Worm (Caenorhabditis elegans) whole organism, L1 larva: ENCODE results near the gene W04G3.13.
A peak's percentile ranks its signal among the peaks of the same experiment; 100 is the strongest.

ENCODE experiments used
- C04F5.9 ChIP-seq: sonication (generic microtip); optimal IDR thresholded peaks from 2 replicates; lab custom pipeline; 2016; ENCODE audit warnings: missing genetic modification characterization, missing compliant biosample characterization
- C16A3.4 ChIP-seq: fragments of 150-350 bp; optimal IDR thresholded peaks from 2 replicates; lab custom pipeline; 2014; ENCODE audit warnings: missing biosample characterization, missing genetic modification characterization
- C34B4.2 ChIP-seq: sonication (generic microtip); optimal IDR thresholded peaks from 2 replicates; lab custom pipeline; 2017; ENCODE audit warnings: mild to moderate bottlenecking, missing genetic modification characterization, missing compliant biosample characterization
- Y116A8C.19 ChIP-seq: sonication (generic microtip); optimal IDR thresholded peaks from 2 replicates; lab custom pipeline; 2016; ENCODE audit warnings: missing compliant biosample characterization, missing genetic modification characterization, borderline replicate concordance
- aha-1 ChIP-seq: fragments of 150-350 bp; optimal IDR thresholded peaks from 2 replicates; lab custom pipeline; 2014; ENCODE audit warnings: missing biosample characterization, missing genetic modification characterization
- blmp-1 ChIP-seq: fragments of 150-350 bp; optimal IDR thresholded peaks from 2 replicates; lab custom pipeline; 2014; ENCODE audit warnings: missing biosample characterization, missing genetic modification characterization
- ceh-82 ChIP-seq, 3 experiments: fragments of 150-350 bp in 1 of 3; sonication (generic microtip) in 2 of 3; optimal IDR thresholded peaks; 2 replicates each; lab custom pipeline; 2014 to 2017; ENCODE audit warnings: missing biosample characterization in 3 of 3, missing genetic modification characterization in 3 of 3
- ceh-90 ChIP-seq: sonication (generic microtip); optimal IDR thresholded peaks from 2 replicates; lab custom pipeline; 2016; ENCODE audit warnings: missing genetic modification characterization, missing compliant biosample characterization
- egl-27 ChIP-seq, 2 experiments: fragments of 150-350 bp in 1 of 2; sonication (generic microtip); optimal IDR thresholded peaks; 3 replicates each; lab custom pipeline; 2017 to 2018; ENCODE audit warnings: missing biosample characterization in 2 of 2, missing genetic modification characterization in 2 of 2, missing genetic modification reagents in 2 of 2
- elt-3 ChIP-seq, 6 experiments: fragments of 150-350 bp in 1 of 6; sonication (generic microtip); optimal IDR thresholded peaks; 2 replicates each; lab custom pipeline; 2017 to 2018; ENCODE audit warnings: missing biosample characterization in 6 of 6, missing genetic modification characterization in 6 of 6, inconsistent platforms in 1 of 6
- fkh-10 ChIP-seq: sonication (generic microtip); optimal IDR thresholded peaks from 2 replicates; lab custom pipeline; 2017; ENCODE audit warnings: missing biosample characterization, missing genetic modification reagents, missing genetic modification characterization
- fos-1 ChIP-seq: fragments of 150-350 bp; optimal IDR thresholded peaks from 2 replicates; lab custom pipeline; 2014; ENCODE audit warnings: missing biosample characterization, missing genetic modification characterization
- irx-1 ChIP-seq: sonication (generic microtip); optimal IDR thresholded peaks from 2 replicates; lab custom pipeline; 2016; ENCODE audit warnings: missing genetic modification characterization, missing compliant biosample characterization
- lin-13 ChIP-seq: fragments of 150-350 bp; optimal IDR thresholded peaks from 2 replicates; lab custom pipeline; 2014; ENCODE audit warnings: missing biosample characterization, missing genetic modification reagents, missing genetic modification characterization
- lin-14 ChIP-seq: fragments of 200-800 bp; sonication (Bioruptor generic); optimal IDR thresholded peaks from 2 replicates; lab custom pipeline; 2018; ENCODE audit warnings: mild to moderate bottlenecking, missing genetic modification characterization, moderate library complexity, missing compliant biosample characterization
- lin-15B ChIP-seq: fragments of 150-350 bp; sonication (generic microtip); optimal IDR thresholded peaks from 3 replicates; lab custom pipeline; 2014; ENCODE audit warnings: missing biosample characterization, missing genetic modification characterization
- lir-3 ChIP-seq: sonication (generic microtip); optimal IDR thresholded peaks from 2 replicates; lab custom pipeline; 2016; ENCODE audit warnings: mild to moderate bottlenecking, missing genetic modification characterization, moderate library complexity, missing compliant biosample characterization; ENCODE audit not compliant: poor library complexity
- lsy-2 ChIP-seq, 2 experiments: fragments of 150-350 bp; optimal IDR thresholded peaks; 2 replicates each; lab custom pipeline; 2014; ENCODE audit warnings: missing biosample characterization in 2 of 2, missing genetic modification characterization in 2 of 2
- mdl-1 ChIP-seq, 2 experiments: fragments of 150-350 bp; optimal IDR thresholded peaks; 2 replicates each; lab custom pipeline; 2014 to 2017; ENCODE audit warnings: missing biosample characterization in 2 of 2, missing genetic modification characterization in 2 of 2, inconsistent platforms in 1 of 2
- mef-2 ChIP-seq: fragments of 150-350 bp; optimal IDR thresholded peaks from 2 replicates; lab custom pipeline; 2014; ENCODE audit warnings: missing biosample characterization, missing genetic modification characterization
- mep-1 ChIP-seq: fragments of 150-350 bp; optimal IDR thresholded peaks from 2 replicates; lab custom pipeline; 2014; ENCODE audit warnings: missing biosample characterization, missing genetic modification characterization
- nhr-11 ChIP-seq: fragments of 150-350 bp; optimal IDR thresholded peaks from 2 replicates; lab custom pipeline; 2014; ENCODE audit warnings: missing biosample characterization, missing genetic modification characterization
- nhr-19 ChIP-seq: fragments of 200-800 bp; sonication (Bioruptor generic); conservative IDR thresholded peaks from 2 replicates; pipeline ENCODE4 v1.3.6; 2022; ENCODE audit warnings: missing genetic modification characterization, missing compliant biosample characterization
- nhr-237 ChIP-seq: fragments of 150-350 bp; optimal IDR thresholded peaks from 2 replicates; lab custom pipeline; 2014; ENCODE audit warnings: missing biosample characterization, missing genetic modification characterization
- nhr-28 ChIP-seq: fragments of 150-350 bp; optimal IDR thresholded peaks from 2 replicates; lab custom pipeline; 2014; ENCODE audit warnings: missing biosample characterization, missing genetic modification characterization
- nhr-47 ChIP-seq: sonication (generic microtip); optimal IDR thresholded peaks from 2 replicates; lab custom pipeline; 2016; ENCODE audit warnings: mild to moderate bottlenecking, missing genetic modification characterization, moderate library complexity, missing compliant biosample characterization
- nhr-71 ChIP-seq: sonication (generic microtip); optimal IDR thresholded peaks from 2 replicates; lab custom pipeline; 2016; ENCODE audit warnings: mild to moderate bottlenecking, missing genetic modification characterization, moderate library complexity, missing compliant biosample characterization
- nhr-76 ChIP-seq: sonication (generic microtip); optimal IDR thresholded peaks from 2 replicates; lab custom pipeline; 2017; ENCODE audit warnings: missing biosample characterization, missing genetic modification characterization
- nhr-77 ChIP-seq: fragments of 150-350 bp; optimal IDR thresholded peaks from 2 replicates; lab custom pipeline; 2014; ENCODE audit warnings: missing biosample characterization, missing genetic modification characterization
- nhr-84 ChIP-seq: sonication (generic microtip); optimal IDR thresholded peaks from 2 replicates; lab custom pipeline; 2017; ENCODE audit warnings: missing biosample characterization, missing genetic modification characterization
- nhr-85 ChIP-seq: sonication (generic microtip); peaks from one replicate; lab custom pipeline; 2016; ENCODE audit warnings: missing genetic modification characterization, inconsistent platforms, missing compliant biosample characterization
- pag-3 ChIP-seq: sonication (generic microtip); optimal IDR thresholded peaks from 2 replicates; lab custom pipeline; 2017; ENCODE audit warnings: missing genetic modification characterization, mild to moderate bottlenecking, missing compliant biosample characterization, antibody characterized with exemption, borderline replicate concordance; ENCODE audit not compliant: insufficient read depth
- pax-3 ChIP-seq: fragments of 200-800 bp; sonication (Bioruptor generic); optimal IDR thresholded peaks from 2 replicates; lab custom pipeline; 2018; ENCODE audit warnings: mild to moderate bottlenecking, missing genetic modification characterization, moderate library complexity, missing compliant biosample characterization
- pqm-1 ChIP-seq: sonication (generic microtip); optimal IDR thresholded peaks from 3 replicates; lab custom pipeline; 2017; ENCODE audit warnings: missing biosample characterization, missing genetic modification characterization
- rnt-1 ChIP-seq: sonication (generic microtip); optimal IDR thresholded peaks from 2 replicates; lab custom pipeline; 2016; ENCODE audit warnings: mild to moderate bottlenecking, missing genetic modification characterization, moderate library complexity, missing compliant biosample characterization
- snpc-4 ChIP-seq: fragments of 150-350 bp; optimal IDR thresholded peaks from 2 replicates; lab custom pipeline; 2014; ENCODE audit warnings: missing biosample characterization, missing genetic modification characterization
- snu-23 ChIP-seq: sonication (generic microtip); optimal IDR thresholded peaks from 2 replicates; lab custom pipeline; 2016; ENCODE audit warnings: missing genetic modification characterization, missing compliant biosample characterization
- sox-4 ChIP-seq: sonication (generic microtip); optimal IDR thresholded peaks from 2 replicates; lab custom pipeline; 2016; ENCODE audit warnings: missing genetic modification characterization, missing compliant biosample characterization
- sup-37 ChIP-seq: fragments of 200-800 bp; sonication (Bioruptor generic); optimal IDR thresholded peaks from 2 replicates; lab custom pipeline; 2018; ENCODE audit warnings: mild to moderate bottlenecking, missing genetic modification characterization, missing compliant biosample characterization
- tbx-2 ChIP-seq: sonication (generic microtip); optimal IDR thresholded peaks from 2 replicates; lab custom pipeline; 2016; ENCODE audit warnings: missing genetic modification characterization, missing compliant biosample characterization
- unc-30 ChIP-seq: sonication (generic microtip); optimal IDR thresholded peaks from 2 replicates; lab custom pipeline; 2017; ENCODE audit warnings: missing biosample characterization, missing genetic modification characterization
- unc-62 ChIP-seq: fragments of 150-350 bp; optimal IDR thresholded peaks from 2 replicates; lab custom pipeline; 2014; ENCODE audit warnings: missing biosample characterization, missing genetic modification reagents, missing genetic modification characterization
- unc-98 ChIP-seq: fragments of 200-800 bp; sonication (Bioruptor generic); IDR thresholded peaks from 2 replicates; pipeline ENCODE4 v1.3.6; 2022; ENCODE audit warnings: missing genetic modification characterization, missing compliant biosample characterization
- vab-15 ChIP-seq: sonication (generic microtip); optimal IDR thresholded peaks from 2 replicates; lab custom pipeline; 2017; ENCODE audit warnings: missing genotype, mild to moderate bottlenecking, missing genetic modification characterization, missing compliant biosample characterization
- xbp-1 ChIP-seq: sonication (generic microtip); optimal IDR thresholded peaks from 2 replicates; lab custom pipeline; 2016; ENCODE audit warnings: missing genetic modification characterization, missing compliant biosample characterization
- ztf-11 ChIP-seq, 2 experiments: sonication (generic microtip); optimal IDR thresholded peaks; 2 replicates each; lab custom pipeline; 2016 to 2017; ENCODE audit warnings: missing genetic modification characterization in 2 of 2, missing biosample characterization in 1 of 2, missing compliant biosample characterization in 1 of 2
- ztf-4 ChIP-seq: fragments of 150-350 bp; optimal IDR thresholded peaks from 2 replicates; lab custom pipeline; 2014; ENCODE audit warnings: missing biosample characterization, missing genetic modification characterization

Gene W04G3.13

DNA sequence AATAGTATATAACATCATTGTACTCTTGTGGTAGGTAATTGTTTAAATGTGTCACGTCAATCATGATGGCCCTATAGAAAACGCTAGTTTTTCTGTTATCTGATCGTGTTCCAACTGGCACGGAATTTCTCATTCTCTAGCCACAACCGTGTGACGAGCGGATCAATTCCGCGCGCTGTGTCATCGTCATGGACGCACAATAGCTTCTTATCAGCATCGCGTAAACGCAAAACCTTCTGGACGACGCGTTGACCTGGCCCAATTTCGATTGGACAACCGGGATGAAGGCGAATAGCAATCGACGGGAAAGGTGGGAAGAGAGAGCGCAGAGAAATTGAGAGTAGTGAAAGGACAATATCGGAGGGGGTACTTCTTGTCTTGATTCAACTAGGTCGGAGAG is 22.5 kb downstream of the W04G3.13 start, which contains the start of gene lpr-3:
lpr-3 (plus strand) TSS at position 374 of the 400 bp plus-strand sequence.
- TF ChIP-seq ceh-82 (tag; optimal IDR thresholded peaks at IDR 0.05; lab: Kevin White, UChicago), result no peak
- TF ChIP-seq pqm-1 (tag; lab: Kevin White, UChicago), result no peak
- TF ChIP-seq mep-1 (tag; lab: Kevin White, UChicago), result peak; percentile 32
- TF ChIP-seq C16A3.4 (tag; lab: Kevin White, UChicago), result no peak
- no peak for TF ChIP-seq aha-1
- TF ChIP-seq tbx-2 (tag; lab: Kevin White, UChicago), result no peak
- no peak for TF ChIP-seq fkh-10 (GFP tag; lab: Kevin White, UChicago)
- no peak for TF ChIP-seq snpc-4
- TF ChIP-seq lir-3 (tag; lab: Kevin White, UChicago), result no peak
- TF ChIP-seq nhr-76 (tag; lab: Kevin White, UChicago), result no peak
- TF ChIP-seq nhr-28 (tag; lab: Kevin White, UChicago), result no peak
- no peak for TF ChIP-seq nhr-77 (tag; lab: Kevin White, UChicago)
- TF ChIP-seq xbp-1 (tag; lab: Kevin White, UChicago), result no peak
- TF ChIP-seq nhr-47, result no peak
- no peak for TF ChIP-seq nhr-237
- TF ChIP-seq snu-23 (GFP tag; lab: Kevin White, UChicago), result no peak
- TF ChIP-seq blmp-1, result peak; percentile 100
- no peak for TF ChIP-seq lin-15B
- peak in 1 of 6 experiments; percentile 56 for TF ChIP-seq elt-3 (tag; optimal IDR thresholded peaks at IDR 0.05; lab: Kevin White, UChicago)
- no peak for TF ChIP-seq nhr-19 (GFP tag; lab: Robert Waterston, UW)
- TF ChIP-seq ztf-11 (tag; optimal IDR thresholded peaks at IDR 0.05; lab: Kevin White, UChicago), result no peak
- TF ChIP-seq C04F5.9, result no peak
- TF ChIP-seq lin-14 (GFP tag; lab: Kevin White, UChicago), result peak; percentile 1
- no peak for TF ChIP-seq nhr-84 (tag; lab: Kevin White, UChicago)
- TF ChIP-seq Y116A8C.19 (tag; lab: Kevin White, UChicago), result no peak
- TF ChIP-seq mdl-1 (tag; optimal IDR thresholded peaks at IDR 0.05; lab: Kevin White, UChicago), result no peak
- no peak for TF ChIP-seq C34B4.2 (tag; lab: Kevin White, UChicago)
- no peak for TF ChIP-seq rnt-1 (tag; lab: Kevin White, UChicago)
- TF ChIP-seq pax-3, result no peak
- TF ChIP-seq vab-15, result no peak
- no peak for TF ChIP-seq ceh-90
- TF ChIP-seq unc-98 (GFP tag; lab: Robert Waterston, UW), result no peak
- no peak for TF ChIP-seq unc-62 (GFP tag; lab: Kevin White, UChicago)
- no peak for TF ChIP-seq sox-4
- no peak for TF ChIP-seq lin-13 (GFP tag; lab: Kevin White, UChicago)
- TF ChIP-seq irx-1, result no peak
- TF ChIP-seq ztf-4, result peak; percentile 19
- peak; percentile 17 for TF ChIP-seq nhr-85 (tag; lab: Kevin White, UChicago)

ce11 chrX:11053615-11054014 is 26.0 kb downstream of the W04G3.13 start, which contains the start of gene C09F12.2:
Gene C09F12.2, plus strand, starts transcription at chrX:11053915.
- TF ChIP-seq elt-3 (tag; optimal IDR thresholded peaks at IDR 0.05; lab: Kevin White, UChicago), result no peak
- TF ChIP-seq fos-1 (tag; lab: Kevin White, UChicago), result no peak
- TF ChIP-seq nhr-237, result no peak
- TF ChIP-seq nhr-11 (tag; lab: Kevin White, UChicago), result no peak
- no peak for TF ChIP-seq unc-30 (tag; lab: Kevin White, UChicago)
- TF ChIP-seq sup-37 (GFP tag; lab: Kevin White, UChicago), result no peak
- no peak for TF ChIP-seq lsy-2 (tag; optimal IDR thresholded peaks at IDR 0.05; lab: Kevin White, UChicago)
- TF ChIP-seq egl-27 (tag; optimal IDR thresholded peaks at IDR 0.05; lab: Kevin White, UChicago), result no peak
- no peak for TF ChIP-seq mep-1 (tag; lab: Kevin White, UChicago)
- no peak for TF ChIP-seq nhr-47
- TF ChIP-seq nhr-71 (tag; lab: Kevin White, UChicago), result no peak
- no peak for TF ChIP-seq nhr-76 (tag; lab: Kevin White, UChicago)
- TF ChIP-seq mef-2, result no peak
- no peak for TF ChIP-seq Y116A8C.19 (tag; lab: Kevin White, UChicago)
- no peak for TF ChIP-seq pag-3
- TF ChIP-seq, all 84 proteins: peak for 0
